Worm (Caenorhabditis elegans) whole organism, L2 larva: ENCODE results near the gene H03G16.6.

Experiments
- C34F6.9 ChIP-seq: fragments of 150-350 bp; optimal IDR thresholded peaks from 2 replicates; lab custom pipeline; 2014; ENCODE audit warnings: missing biosample characterization, missing genetic modification characterization
- F13H6.1 ChIP-seq: sonication (generic microtip); optimal IDR thresholded peaks from 2 replicates; lab custom pipeline; 2016; ENCODE audit warnings: missing genetic modification characterization, missing compliant biosample characterization
- R02D3.7 ChIP-seq: fragments of 150-350 bp; optimal IDR thresholded peaks from 2 replicates; lab custom pipeline; 2014; ENCODE audit warnings: missing biosample characterization, missing genetic modification characterization
- Y55F3AM.14 ChIP-seq: fragments of 200-800 bp; sonication (Bioruptor generic); optimal IDR thresholded peaks from 2 replicates; lab custom pipeline; 2018; ENCODE audit warnings: mild to moderate bottlenecking, missing genetic modification characterization, missing compliant biosample characterization
- ZK546.5 ChIP-seq: sonication (generic microtip); optimal IDR thresholded peaks from 2 replicates; lab custom pipeline; 2017; ENCODE audit warnings: missing biosample characterization, missing genetic modification characterization
- ama-1 ChIP-seq: fragments of 150-350 bp; optimal IDR thresholded peaks from 2 replicates; lab custom pipeline; 2018; ENCODE audit warnings: inconsistent platforms
- blmp-1 ChIP-seq: sonication (generic microtip); optimal IDR thresholded peaks from 2 replicates; lab custom pipeline; 2017; ENCODE audit warnings: missing genetic modification characterization, mild to moderate bottlenecking, missing compliant biosample characterization, antibody characterized with exemption, moderate library complexity; ENCODE audit not compliant: insufficient read depth
- ceh-16 ChIP-seq: fragments of 150-350 bp; optimal IDR thresholded peaks from 2 replicates; lab custom pipeline; 2014; ENCODE audit warnings: missing biosample characterization, missing genetic modification characterization
- ceh-82 ChIP-seq: fragments of 150-350 bp; optimal IDR thresholded peaks from 2 replicates; lab custom pipeline; 2014; ENCODE audit warnings: missing biosample characterization, missing genetic modification characterization
- dmd-4 ChIP-seq: sonication (generic microtip); optimal IDR thresholded peaks from 2 replicates; lab custom pipeline; 2017; ENCODE audit warnings: missing biosample characterization, missing genetic modification characterization
- egl-27 ChIP-seq: sonication (generic microtip); optimal IDR thresholded peaks from 3 replicates; lab custom pipeline; 2017; ENCODE audit warnings: missing biosample characterization, missing genetic modification reagents, missing genetic modification characterization
- elt-3 ChIP-seq: sonication (generic microtip); optimal IDR thresholded peaks from 2 replicates; lab custom pipeline; 2017; ENCODE audit warnings: missing biosample characterization, missing genetic modification characterization
- lin-11 ChIP-seq: fragments of 150-350 bp; sonication (generic microtip); optimal IDR thresholded peaks from 2 replicates; lab custom pipeline; 2014; ENCODE audit warnings: missing biosample characterization, missing genetic modification characterization, inconsistent platforms, mixed read lengths
- lin-13 ChIP-seq: fragments of 150-350 bp; optimal IDR thresholded peaks from 2 replicates; lab custom pipeline; 2014; ENCODE audit warnings: missing biosample characterization, missing genetic modification reagents, missing genetic modification characterization
- lin-39 ChIP-seq: fragments of 150-350 bp; optimal IDR thresholded peaks from 2 replicates; lab custom pipeline; 2014; ENCODE audit warnings: missing biosample characterization, missing genetic modification reagents, missing genetic modification characterization
- lsy-2 ChIP-seq, 2 experiments: fragments of 150-350 bp in 1 of 2; sonication (generic microtip) in 1 of 2; optimal IDR thresholded peaks; 2 replicates each; lab custom pipeline; 2014 to 2017; ENCODE audit warnings: missing biosample characterization in 2 of 2, missing genetic modification characterization in 2 of 2
- mab-5 ChIP-seq: fragments of 150-350 bp; optimal IDR thresholded peaks from 2 replicates; lab custom pipeline; 2014; ENCODE audit warnings: missing biosample characterization, missing genetic modification characterization
- mbf-1 ChIP-seq: sonication (generic microtip); optimal IDR thresholded peaks from 2 replicates; lab custom pipeline; 2017; ENCODE audit warnings: missing biosample characterization, missing genetic modification characterization
- mdl-1 ChIP-seq, 2 experiments: fragments of 150-350 bp in 1 of 2; sonication (generic microtip) in 1 of 2; optimal IDR thresholded peaks; 2 replicates each; lab custom pipeline; 2017; ENCODE audit warnings: missing biosample characterization in 2 of 2, missing genetic modification characterization in 2 of 2
- nhr-11 ChIP-seq: fragments of 150-350 bp; optimal IDR thresholded peaks from 2 replicates; lab custom pipeline; 2014; ENCODE audit warnings: missing biosample characterization, missing genetic modification characterization
- nhr-12 ChIP-seq: fragments of 150-350 bp; optimal IDR thresholded peaks from 2 replicates; lab custom pipeline; 2014; ENCODE audit warnings: missing biosample characterization, missing genetic modification characterization
- nhr-129 ChIP-seq: fragments of 150-350 bp; optimal IDR thresholded peaks from 2 replicates; lab custom pipeline; 2014; ENCODE audit warnings: missing biosample characterization, missing genetic modification characterization
- nhr-21 ChIP-seq: fragments of 150-350 bp; optimal IDR thresholded peaks from 2 replicates; lab custom pipeline; 2014; ENCODE audit warnings: missing biosample characterization, missing genetic modification characterization
- nhr-23 ChIP-seq: fragments of 150-350 bp; optimal IDR thresholded peaks from 2 replicates; lab custom pipeline; 2014; ENCODE audit warnings: missing biosample characterization, missing genetic modification reagents, missing genetic modification characterization
- nhr-237 ChIP-seq: fragments of 150-350 bp; optimal IDR thresholded peaks from 2 replicates; lab custom pipeline; 2014; ENCODE audit warnings: missing biosample characterization, missing genetic modification characterization
- nhr-25 ChIP-seq: fragments of 150-350 bp; sonication (generic microtip); optimal IDR thresholded peaks from 3 replicates; lab custom pipeline; 2014; ENCODE audit warnings: missing biosample characterization, missing genetic modification characterization
- nhr-6 ChIP-seq: fragments of 150-350 bp; optimal IDR thresholded peaks from 2 replicates; lab custom pipeline; 2014; ENCODE audit warnings: missing biosample characterization, missing genetic modification characterization
- nhr-77 ChIP-seq: fragments of 150-350 bp; optimal IDR thresholded peaks from 2 replicates; lab custom pipeline; 2014; ENCODE audit warnings: missing biosample characterization, missing genetic modification characterization
- peb-1 ChIP-seq: fragments of 150-350 bp; optimal IDR thresholded peaks from 2 replicates; lab custom pipeline; 2014; ENCODE audit warnings: missing biosample characterization, missing genetic modification characterization
- skn-1 ChIP-seq: sonication (generic microtip); optimal IDR thresholded peaks from 2 replicates; lab custom pipeline; 2017; ENCODE audit warnings: missing biosample characterization, missing genetic modification characterization
- sma-3 ChIP-seq: sonication (generic microtip); optimal IDR thresholded peaks from 2 replicates; lab custom pipeline; 2016; ENCODE audit warnings: missing genetic modification reagents, missing genetic modification characterization, missing compliant biosample characterization
- sma-9 ChIP-seq, 2 experiments: fragments of 150-350 bp in 1 of 2; sonication (generic microtip) in 1 of 2; optimal IDR thresholded peaks; 2 replicates each; lab custom pipeline; 2014 to 2016; ENCODE audit warnings: missing genetic modification characterization in 2 of 2, mild to moderate bottlenecking in 1 of 2, missing biosample characterization in 1 of 2, missing compliant biosample characterization in 1 of 2, missing genetic modification reagents in 1 of 2, moderate library complexity in 1 of 2
- snpc-4 ChIP-seq: fragments of 150-350 bp; optimal IDR thresholded peaks from 2 replicates; lab custom pipeline; 2014; ENCODE audit warnings: missing biosample characterization, missing genetic modification characterization
- unc-39 ChIP-seq: fragments of 150-350 bp; optimal IDR thresholded peaks from 2 replicates; lab custom pipeline; 2014; ENCODE audit warnings: missing biosample characterization, missing genetic modification characterization
- unc-55 ChIP-seq: fragments of 150-350 bp; sonication (generic microtip); optimal IDR thresholded peaks from 3 replicates; lab custom pipeline; 2014; ENCODE audit warnings: missing biosample characterization, missing genetic modification reagents, missing genetic modification characterization
- unc-62 ChIP-seq: fragments of 150-350 bp; optimal IDR thresholded peaks from 2 replicates; lab custom pipeline; 2014; ENCODE audit warnings: missing biosample characterization, missing genetic modification reagents, missing genetic modification characterization
- ztf-1 ChIP-seq: fragments of 200-800 bp; sonication (Bioruptor generic); conservative IDR thresholded peaks from 2 replicates; pipeline ENCODE4 v1.3.6; 2022; ENCODE audit warnings: missing genetic modification characterization, missing compliant biosample characterization
- ztf-4 ChIP-seq: fragments of 150-350 bp; optimal IDR thresholded peaks from 2 replicates; lab custom pipeline; 2014; ENCODE audit warnings: missing biosample characterization, missing genetic modification characterization

Gene H03G16.6

DNA sequence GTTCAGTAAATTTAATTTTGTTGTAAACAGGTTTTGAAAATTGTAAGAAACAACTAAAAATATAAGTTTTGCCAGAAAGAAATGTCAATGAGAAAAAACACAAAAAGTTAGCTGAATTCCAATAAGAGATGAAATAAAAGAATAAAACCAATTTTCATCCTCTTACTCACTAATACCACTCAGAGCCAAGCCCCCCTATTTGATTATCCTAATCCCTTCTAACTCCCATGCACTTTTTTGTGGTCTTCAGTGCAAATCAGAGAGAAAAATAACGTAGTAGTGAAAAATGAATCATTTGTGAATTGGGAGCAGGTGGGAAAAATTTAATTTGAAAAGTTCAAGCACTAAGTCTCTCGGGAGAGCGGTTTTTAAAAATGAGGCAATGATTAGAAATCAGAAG lies 11.1 kb upstream of the H03G16.6 start:
- TF ChIP-seq egl-27 (tag; lab: Kevin White, UChicago) (peak; percentile 27), nhr-6 (no peak), ama-1 (lab: Kevin White, UChicago) (no peak), nhr-23 (no peak), snpc-4 (no peak)

- TF ChIP-seq peb-1 (no peak), egl-27 (tag; lab: Kevin White, UChicago) (no peak), unc-62 (GFP tag; lab: Kevin White, UChicago) (no peak), elt-3 (no peak), blmp-1 (peak; percentile 1), ama-1 (lab: Kevin White, UChicago) (no peak), nhr-11 (tag; lab: Kevin White, UChicago) (no peak), skn-1 (tag; lab: Kevin White, UChicago) (no peak), ZK546.5 (tag; lab: Kevin White, UChicago) (no peak), nhr-21 (tag; lab: Kevin White, UChicago) (no peak), nhr-25 (tag; lab: Kevin White, UChicago) (peak; percentile 20), nhr-237 (tag; lab: Kevin White, UChicago) (no peak), snpc-4 (no peak), Y55F3AM.14 (GFP tag; lab: Kevin White, UChicago) (no peak), nhr-6 (no peak), ztf-4 (tag; lab: Kevin White, UChicago) (no peak), ceh-16 (tag; lab: Kevin White, UChicago) (peak; percentile 30)
These were observed 9.9 kb upstream of the H03G16.6 start for ce11 chrX:15042549-15042948.

- TF ChIP-seq R02D3.7 (no peak), nhr-11 (tag; lab: Kevin White, UChicago) (no peak), unc-39 (no peak), mbf-1 (tag; lab: Kevin White, UChicago) (no peak), unc-55 (GFP tag; lab: Kevin White, UChicago) (peak; percentile 60), ztf-1 (no peak), F13H6.1 (tag; lab: Kevin White, UChicago) (no peak), lin-11 (tag; lab: Kevin White, UChicago) (no peak), nhr-25 (tag; lab: Kevin White, UChicago) (no peak), nhr-129 (tag; lab: Kevin White, UChicago) (peak; percentile 20), mab-5 (tag; lab: Kevin White, UChicago) (no peak), blmp-1 (no peak), sma-9 (GFP tag; optimal IDR thresholded peaks at IDR 0.05; lab: Kevin White, UChicago) (no peak), sma-9 (tag; optimal IDR thresholded peaks at IDR 0.05; lab: Kevin White, UChicago) (no peak), C34F6.9 (tag; lab: Kevin White, UChicago) (peak; percentile 44), skn-1 (tag; lab: Kevin White, UChicago) (no peak), snpc-4 (no peak), lsy-2 (tag; optimal IDR thresholded peaks at IDR 0.05; lab: Kevin White, UChicago) (peak in 1 of 2 experiments; percentile 8), sma-3 (GFP tag; lab: Kevin White, UChicago) (no peak)
These were observed 7.1 kb upstream of the H03G16.6 start for ce11 chrX:15045401-15045800.

- TF ChIP-seq ceh-82 (tag; lab: Kevin White, UChicago) (no peak), snpc-4 (no peak), mbf-1 (tag; lab: Kevin White, UChicago) (no peak), nhr-25 (tag; lab: Kevin White, UChicago) (no peak), nhr-237 (tag; lab: Kevin White, UChicago) (no peak), lin-39 (tag; lab: Kevin White, UChicago) (no peak), sma-9 (GFP tag; optimal IDR thresholded peaks at IDR 0.05; lab: Kevin White, UChicago) (no peak), sma-9 (tag; optimal IDR thresholded peaks at IDR 0.05; lab: Kevin White, UChicago) (no peak), lin-13 (GFP tag; lab: Kevin White, UChicago) (no peak), nhr-77 (tag; lab: Kevin White, UChicago) (no peak), Y55F3AM.14 (GFP tag; lab: Kevin White, UChicago) (no peak), nhr-12 (tag; lab: Kevin White, UChicago) (no peak), mdl-1 (tag; optimal IDR thresholded peaks at IDR 0.05; lab: Kevin White, UChicago) (no peak), dmd-4 (tag; lab: Kevin White, UChicago) (no peak)
These were observed 4.9 kb upstream of the H03G16.6 start for ce11 chrX:15047541-15047940.
